Worm (Caenorhabditis elegans): ENCODE data around the gene nhr-170.
"Not testable (repeated sequence)": the region's sequence is repeated elsewhere in the genome, so short reads cannot be mapped to it uniquely, and the experiment has no call there.

Gene nhr-170

ce11 chrV:18769902-18770301 lies 30.7 kb downstream of the nhr-170 start:
- TF ChIP-seq lsy-12 (tag; optimal IDR thresholded peaks at IDR 0.05) (no peak), nhr-23 (tag; optimal IDR thresholded peaks at IDR 0.05) (no peak), ceh-82 (tag; optimal IDR thresholded peaks at IDR 0.05) (no peak), elt-2 (tag; optimal IDR thresholded peaks at IDR 0.05) (no peak), snpc-4 (tag; optimal IDR thresholded peaks at IDR 0.05) (no peak), jun-1 (tag; optimal IDR thresholded peaks at IDR 0.05) (no peak)

- TF ChIP-seq ceh-28, nhr-23, nhr-11 (tag; optimal IDR thresholded peaks at IDR 0.05): not testable (repeated sequence)
Observed at ce11 chrV:18762044-18762443, 38.6 kb downstream of the nhr-170 start, which contains the start of gene F11D11.22. Gene F11D11.22 (plus strand): TSS chrV:18762344.

- TF ChIP-seq ceh-28 (tag; optimal IDR thresholded peaks at IDR 0.05) (no peak), ZK546.5 (tag; optimal IDR thresholded peaks at IDR 0.05) (no peak), nfya-1 (tag; optimal IDR thresholded peaks at IDR 0.05; ENCODE audit: insufficient read depth) (no peak), ceh-16 (tag; optimal IDR thresholded peaks at IDR 0.05) (no peak), egl-27 (tag; optimal IDR thresholded peaks at IDR 0.05) (no peak), ztf-4 (tag; optimal IDR thresholded peaks at IDR 0.05) (no peak), fos-1 (tag; optimal IDR thresholded peaks at IDR 0.05) (no peak), nhr-237 (tag; optimal IDR thresholded peaks at IDR 0.05) (no peak), skn-1 (tag; optimal IDR thresholded peaks at IDR 0.05) (no peak), nhr-28 (tag; optimal IDR thresholded peaks at IDR 0.05) (no peak), pha-4 (tag; optimal IDR thresholded peaks at IDR 0.05) (no peak), elt-2 (tag; optimal IDR thresholded peaks at IDR 0.05) (no peak), lsy-12 (tag; optimal IDR thresholded peaks at IDR 0.05) (no peak), nhr-76 (tag; optimal IDR thresholded peaks at IDR 0.05) (no peak), nhr-43 (tag; optimal IDR thresholded peaks at IDR 0.05; ENCODE audit: poor library complexity, severe bottlenecking) (no peak), nhr-77 (tag; optimal IDR thresholded peaks at IDR 0.05) (no peak), snpc-4 (tag; optimal IDR thresholded peaks at IDR 0.05) (no peak), nhr-11 (tag; optimal IDR thresholded peaks at IDR 0.05) (no peak), nhr-12 (tag; optimal IDR thresholded peaks at IDR 0.05) (no peak)
Observed at ce11 chrV:18761078-18761477, 39.5 kb downstream of the nhr-170 start, which contains the start of gene F11D11.4. Gene F11D11.4 (plus strand): TSS chrV:18761378.

ce11 chrV:18760174-18760573 lies 40.5 kb downstream of the nhr-170 start, which contains the start of gene F11D11.3:
Gene F11D11.3 (minus strand): TSS chrV:18760274.
- TF ChIP-seq ztf-11 (tag; optimal IDR thresholded peaks at IDR 0.05), result no peak
- no peak for TF ChIP-seq tbx-2 (tag; optimal IDR thresholded peaks at IDR 0.05)
- no peak for TF ChIP-seq lin-15B (tag; optimal IDR thresholded peaks at IDR 0.05)
- TF ChIP-seq nhr-25 (tag; optimal IDR thresholded peaks at IDR 0.05), result no peak
- TF ChIP-seq eor-1 (tag; optimal IDR thresholded peaks at IDR 0.05), result no peak
- no peak for TF ChIP-seq jun-1 (tag; optimal IDR thresholded peaks at IDR 0.05)
- TF ChIP-seq ZK546.5 (tag; optimal IDR thresholded peaks at IDR 0.05), result no peak
- no peak for TF ChIP-seq ceh-82 (tag; optimal IDR thresholded peaks at IDR 0.05)
- TF ChIP-seq mdl-1 (tag; optimal IDR thresholded peaks at IDR 0.05), result no peak
- TF ChIP-seq mml-1 (tag; optimal IDR thresholded peaks at IDR 0.05), result no peak
- TF ChIP-seq elt-2 (tag; optimal IDR thresholded peaks at IDR 0.05), result no peak
- no peak for TF ChIP-seq fkh-10 (GFP tag; optimal IDR thresholded peaks at IDR 0.05)

ce11 chrV:18754328-18754727 lies 46.3 kb downstream of the nhr-170 start, which contains the start of gene clec-254:
Gene clec-254 (minus strand): TSS chrV:18754428.
- TF ChIP-seq elt-1, tbx-2, fkh-2 (tag; optimal IDR thresholded peaks at IDR 0.05): not testable (repeated sequence)

- TF ChIP-seq egl-5 (tag; optimal IDR thresholded peaks at IDR 0.05), result no peak
- TF ChIP-seq nhr-77 (tag; optimal IDR thresholded peaks at IDR 0.05), result no peak
- no peak for TF ChIP-seq lin-39 (tag; optimal IDR thresholded peaks at IDR 0.05)
- no peak for TF ChIP-seq pqm-1 (tag; optimal IDR thresholded peaks at IDR 0.05)
Observed at ce11 chrV:18753036-18753435, 47.6 kb downstream of the nhr-170 start, which contains the start of gene F11D11.6. Gene F11D11.6 (minus strand): TSS chrV:18753136.

Data from whole organism, L3 larva.